Worm (Caenorhabditis elegans) whole organism, L4/young adult: ENCODE data around the gene egl-18.

Experiments used
- W03F9.2 ChIP-seq: fragments of 150-350 bp; optimal IDR thresholded peaks from 2 replicates; lab custom pipeline; 2014; ENCODE audit warnings: missing biosample characterization, missing genetic modification characterization
- dao-5 ChIP-seq: sonication (generic microtip); optimal IDR thresholded peaks from 2 replicates; lab custom pipeline; 2016; ENCODE audit warnings: missing genotype, missing genetic modification characterization, moderate library complexity, missing compliant biosample characterization
- him-1 ChIP-seq: sonication (generic microtip); optimal IDR thresholded peaks from 2 replicates; lab custom pipeline; 2016; ENCODE audit warnings: missing genotype, missing genetic modification reagents, missing genetic modification characterization, missing compliant biosample characterization

egl-18 gene

ce11 chrIV:1902022-1902421 is at the start of gene egl-18:
TSS of gene egl-18 (plus strand) at chrIV:1902322.
- TF ChIP-seq dao-5 (no peak), W03F9.2 (tag; lab: Kevin White, UChicago) (no peak), him-1 (tag; lab: Kevin White, UChicago) (no peak)

- TF ChIP-seq dao-5 (no peak), W03F9.2 (tag; lab: Kevin White, UChicago) (no peak), him-1 (tag; lab: Kevin White, UChicago) (no peak)
These were observed 48.1 kb upstream of the egl-18 start for ce11 chrIV:1853934-1854438.

- TF ChIP-seq him-1 (tag; lab: Kevin White, UChicago): peak; percentile 56
- TF ChIP-seq dao-5: no peak
- no peak for TF ChIP-seq W03F9.2 (tag; lab: Kevin White, UChicago)
These were observed 44.3 kb upstream of the egl-18 start for ce11 chrIV:1857866-1858271.

ce11 chrIV:1859365-1859982 is 42.6 kb upstream of the egl-18 start:
- TF ChIP-seq dao-5: no peak
- no peak for TF ChIP-seq him-1 (tag; lab: Kevin White, UChicago)
- TF ChIP-seq W03F9.2 (tag; lab: Kevin White, UChicago): no peak

ce11 chrIV:1860965-1861364 is 41.2 kb upstream of the egl-18 start:
- no peak for TF ChIP-seq him-1 (tag; lab: Kevin White, UChicago)
- TF ChIP-seq dao-5: no peak
- TF ChIP-seq W03F9.2 (tag; lab: Kevin White, UChicago): no peak

ce11 chrIV:1862655-1863054 is 39.5 kb upstream of the egl-18 start:
- no peak for TF ChIP-seq him-1 (tag; lab: Kevin White, UChicago)
- no peak for TF ChIP-seq dao-5
- no peak for TF ChIP-seq W03F9.2 (tag; lab: Kevin White, UChicago)

ce11 chrIV:1866863-1867262 is 35.3 kb upstream of the egl-18 start:
- no peak for TF ChIP-seq dao-5
- TF ChIP-seq W03F9.2 (tag; lab: Kevin White, UChicago): no peak
- no peak for TF ChIP-seq him-1 (tag; lab: Kevin White, UChicago)

- no peak for TF ChIP-seq him-1 (tag; lab: Kevin White, UChicago)
- no peak for TF ChIP-seq dao-5
- no peak for TF ChIP-seq W03F9.2 (tag; lab: Kevin White, UChicago)
These were observed 34.1 kb upstream of the egl-18 start for ce11 chrIV:1867915-1868619.

- TF ChIP-seq him-1 (tag; lab: Kevin White, UChicago) (no peak), W03F9.2 (tag; lab: Kevin White, UChicago) (no peak), dao-5 (no peak)
These were observed 33.1 kb upstream of the egl-18 start for ce11 chrIV:1868981-1869380.

ce11 chrIV:1872052-1872451 is 30.1 kb upstream of the egl-18 start:
- no peak for TF ChIP-seq W03F9.2 (tag; lab: Kevin White, UChicago)
- TF ChIP-seq him-1 (tag; lab: Kevin White, UChicago): no peak
- TF ChIP-seq dao-5: no peak

- TF ChIP-seq W03F9.2 (tag; lab: Kevin White, UChicago): no peak
- no peak for TF ChIP-seq him-1 (tag; lab: Kevin White, UChicago)
- no peak for TF ChIP-seq dao-5
These were observed 23.6 kb upstream of the egl-18 start for ce11 chrIV:1878501-1878900.

ce11 chrIV:1891586-1891985 is 10.5 kb upstream of the egl-18 start:
- TF ChIP-seq W03F9.2 (tag; lab: Kevin White, UChicago) (no peak), him-1 (tag; lab: Kevin White, UChicago) (no peak), dao-5 (no peak)

- TF ChIP-seq dao-5 (no peak), W03F9.2 (tag; lab: Kevin White, UChicago) (no peak), him-1 (tag; lab: Kevin White, UChicago) (no peak)
These were observed 9.5 kb upstream of the egl-18 start for ce11 chrIV:1892638-1893037.

ce11 chrIV:1895024-1895423 is 7.1 kb upstream of the egl-18 start:
- TF ChIP-seq dao-5: no peak
- TF ChIP-seq him-1 (tag; lab: Kevin White, UChicago): no peak
- TF ChIP-seq W03F9.2 (tag; lab: Kevin White, UChicago): no peak
